Fruit fly (Drosophila melanogaster) whole organism, embryonic: ENCODE data around the gene Taf10.

Experiments used
- BtbVII ChIP-seq: fragments of 200-800 bp; sonication (Bioruptor generic); optimal IDR thresholded peaks from 3 replicates; lab custom pipeline; 2017; ENCODE audit warnings: missing biosample characterization, mild to moderate bottlenecking, missing genetic modification characterization
- CG10543 ChIP-seq: fragments of 200-800 bp; sonication (Bioruptor generic); optimal IDR thresholded peaks from 3 replicates; lab custom pipeline; 2017; ENCODE audit warnings: missing biosample characterization, mild to moderate bottlenecking, missing genetic modification characterization, moderate library complexity
- CG11456 ChIP-seq: fragments of 200-800 bp; sonication (Bioruptor generic); IDR thresholded peaks from 3 replicates; pipeline ENCODE4 v1.3.6; 2022; ENCODE audit warnings: missing biosample characterization, missing genetic modification characterization
- CG11560 ChIP-seq: fragments of 200-800 bp; sonication (Bioruptor generic); IDR thresholded peaks from 3 replicates; pipeline ENCODE4 v1.3.6; 2022; ENCODE audit warnings: missing biosample characterization, missing genetic modification characterization
- CG12236 ChIP-seq: fragments of 200-800 bp; sonication (Bioruptor generic); optimal IDR thresholded peaks from 2 replicates; lab custom pipeline; 2016; ENCODE audit warnings: missing biosample characterization, missing genetic modification characterization
- CG13624 ChIP-seq: fragments of 200-800 bp; sonication (Bioruptor generic); optimal IDR thresholded peaks from 2 replicates; lab custom pipeline; 2016; ENCODE audit warnings: missing biosample characterization, missing genetic modification characterization
- CG14050 ChIP-seq: fragments of 200-800 bp; sonication (Bioruptor generic); IDR thresholded peaks from 3 replicates; pipeline ENCODE4 v1.3.6; 2022; ENCODE audit warnings: missing biosample characterization, missing genetic modification characterization
- CG15073 ChIP-seq: fragments of 200-800 bp; sonication (Bioruptor generic); optimal IDR thresholded peaks from 2 replicates; lab custom pipeline; 2016; ENCODE audit warnings: missing biosample characterization, missing genetic modification characterization
- CG17186 ChIP-seq: fragments of 200-800 bp; sonication (Bioruptor generic); optimal IDR thresholded peaks from 3 replicates; lab custom pipeline; 2017; ENCODE audit warnings: missing biosample characterization, missing genetic modification reagents, missing genetic modification characterization
- CG1832 ChIP-seq: fragments of 200-800 bp; sonication (Bioruptor generic); optimal IDR thresholded peaks from 2 replicates; lab custom pipeline; 2017; ENCODE audit warnings: missing biosample characterization, mild to moderate bottlenecking, missing genetic modification characterization, inconsistent platforms
- CG3281 ChIP-seq: fragments of 200-800 bp; sonication (Bioruptor generic); optimal IDR thresholded peaks from 3 replicates; lab custom pipeline; 2017; ENCODE audit warnings: missing biosample characterization, mild to moderate bottlenecking, missing genetic modification characterization
- CG34224 ChIP-seq: fragments of 200-800 bp; sonication (Bioruptor generic); IDR thresholded peaks from 3 replicates; pipeline ENCODE4 v1.3.6; 2022; ENCODE audit warnings: missing biosample characterization, missing genetic modification characterization; ENCODE audit not compliant: partially characterized antibody
- CG4617 ChIP-seq: fragments of 200-800 bp; sonication (Bioruptor generic); optimal IDR thresholded peaks from 3 replicates; lab custom pipeline; 2016; ENCODE audit warnings: missing biosample characterization, missing genetic modification characterization, borderline replicate concordance
- CG7745 ChIP-seq: fragments of 200-800 bp; sonication (Bioruptor generic); optimal IDR thresholded peaks from 2 replicates; lab custom pipeline; 2018; ENCODE audit warnings: missing biosample characterization, mild to moderate bottlenecking, missing genetic modification characterization, moderate library complexity
- CG7987 ChIP-seq: fragments of 200-800 bp; sonication (Bioruptor generic); optimal IDR thresholded peaks from 2 replicates; lab custom pipeline; 2018; ENCODE audit warnings: missing biosample characterization, mild to moderate bottlenecking, missing genetic modification characterization, moderate library complexity
- CG8290 ChIP-seq, 3 experiments: fragments of 200-800 bp; sonication (Bioruptor generic); optimal IDR thresholded peaks; 2 replicates each; lab custom pipeline; 2016 to 2019; ENCODE audit warnings: missing biosample characterization in 3 of 3, missing genetic modification characterization in 3 of 3, mild to moderate bottlenecking in 2 of 3, moderate library complexity in 1 of 3
- Med ChIP-seq: fragments of 200-800 bp; sonication (Bioruptor generic); peaks from one replicate; lab custom pipeline; 2016; ENCODE audit warnings: missing biosample characterization, missing genetic modification characterization, mild to moderate bottlenecking, inconsistent platforms, moderate library complexity
- Oli ChIP-seq: fragments of 200-800 bp; sonication (Bioruptor generic); optimal IDR thresholded peaks from 2 replicates; lab custom pipeline; 2018; ENCODE audit warnings: missing biosample characterization, mild to moderate bottlenecking, missing genetic modification characterization, moderate library complexity
- Stat92E ChIP-seq, 3 experiments: fragments of >200 bp in 2 of 3; fragments of 200-800 bp in 1 of 3; sonication (Bioruptor generic) in 1 of 3; optimal IDR thresholded peaks; 2 replicates each; lab custom pipeline; 2017 to 2019; ENCODE audit warnings: missing biosample characterization in 3 of 3, missing genetic modification characterization in 3 of 3, mild to moderate bottlenecking in 1 of 3, moderate library complexity in 1 of 3
- az2 ChIP-seq: fragments of 200-800 bp; sonication (Bioruptor generic); optimal IDR thresholded peaks from 3 replicates; lab custom pipeline; 2016; ENCODE audit warnings: missing biosample characterization, missing genetic modification characterization
- bsh ChIP-seq, 2 experiments: fragments of 200-800 bp; sonication (Bioruptor generic); optimal IDR thresholded peaks; 2 replicates each; lab custom pipeline; 2017 to 2018; ENCODE audit warnings: mild to moderate bottlenecking in 2 of 2, missing biosample characterization in 2 of 2, missing genetic modification characterization in 2 of 2, moderate library complexity in 1 of 2
- chinmo ChIP-seq: fragments of 200-800 bp; sonication (Bioruptor generic); IDR thresholded peaks from 4 replicates; pipeline ENCODE4 v1.3.6; 2022; ENCODE audit warnings: missing biosample characterization, missing genetic modification characterization; ENCODE audit not compliant: partially characterized antibody
- chn ChIP-seq: fragments of 200-800 bp; sonication (Bioruptor generic); optimal IDR thresholded peaks from 2 replicates; lab custom pipeline; 2016; ENCODE audit warnings: missing biosample characterization, missing genetic modification characterization
- crol ChIP-seq: fragments of 200-800 bp; sonication (Bioruptor generic); IDR thresholded peaks from 2 replicates; pipeline ENCODE4 v1.3.6; 2022; ENCODE audit warnings: missing biosample characterization, missing genetic modification characterization
- cwo ChIP-seq: fragments of 200-800 bp; sonication (Bioruptor generic); optimal IDR thresholded peaks from 3 replicates; lab custom pipeline; 2017; ENCODE audit warnings: missing biosample characterization, missing genetic modification characterization, mild to moderate bottlenecking, moderate library complexity, missing genetic modification reagents
- esg ChIP-seq: fragments of 200-800 bp; sonication (Bioruptor generic); conservative IDR thresholded peaks from 2 replicates; pipeline ENCODE4 v1.3.6; 2022; ENCODE audit warnings: missing biosample characterization, missing genetic modification characterization
- ftz-f1 ChIP-seq: fragments of 200-800 bp; sonication (Bioruptor generic); optimal IDR thresholded peaks from 2 replicates; lab custom pipeline; 2016; ENCODE audit warnings: missing biosample characterization, missing genetic modification characterization
- fu2 ChIP-seq: fragments of 200-800 bp; sonication (Bioruptor generic); optimal IDR thresholded peaks from 2 replicates; lab custom pipeline; 2016; ENCODE audit warnings: missing biosample characterization, missing genetic modification characterization
- gro ChIP-seq: fragments of 200-800 bp; sonication (Bioruptor generic); optimal IDR thresholded peaks from 2 replicates; lab custom pipeline; 2016; ENCODE audit warnings: missing biosample characterization, missing genetic modification characterization
- gt ChIP-seq: fragments of 200-800 bp; sonication (Bioruptor generic); IDR thresholded peaks from 2 replicates; pipeline ENCODE4 v1.3.6; 2022; ENCODE audit warnings: missing biosample characterization, missing genetic modification characterization
- ham ChIP-seq: fragments of 200-800 bp; sonication (Bioruptor generic); IDR thresholded peaks from 2 replicates; pipeline ENCODE4 v1.3.6; 2022; ENCODE audit warnings: missing biosample characterization, missing genetic modification characterization
- lmd ChIP-seq: fragments of 200-800 bp; sonication (Bioruptor generic); IDR thresholded peaks from 2 replicates; pipeline ENCODE4 v1.3.6; 2022; ENCODE audit warnings: missing biosample characterization, missing genetic modification characterization
- nom ChIP-seq: fragments of 200-800 bp; sonication (Bioruptor generic); optimal IDR thresholded peaks from 2 replicates; lab custom pipeline; 2017; ENCODE audit warnings: missing biosample characterization, missing genetic modification characterization, mild to moderate bottlenecking, moderate library complexity, missing genetic modification reagents
- schlank ChIP-seq: fragments of 200-800 bp; sonication (Bioruptor generic); optimal IDR thresholded peaks from 2 replicates; lab custom pipeline; 2018; ENCODE audit warnings: missing biosample characterization, mild to moderate bottlenecking, missing genetic modification characterization
- so ChIP-seq: fragments of 200-800 bp; sonication (Bioruptor generic); IDR thresholded peaks from 3 replicates; pipeline ENCODE4 v1.3.6; 2022; ENCODE audit warnings: missing biosample characterization, missing genetic modification characterization
- sqz ChIP-seq: fragments of 200-800 bp; sonication (Bioruptor generic); optimal IDR thresholded peaks from 3 replicates; lab custom pipeline; 2018; ENCODE audit warnings: missing biosample characterization, mild to moderate bottlenecking, missing genetic modification characterization
- wek ChIP-seq: fragments of 200-800 bp; sonication (Bioruptor generic); optimal IDR thresholded peaks from 3 replicates; lab custom pipeline; 2018; ENCODE audit warnings: missing biosample characterization, mild to moderate bottlenecking, missing genetic modification characterization, moderate library complexity

Taf10 gene

dm6 chr2L:2804634-2805311 is 37.1 kb downstream of the Taf10 start, which contains the start of gene daw (continued):
- TF ChIP-seq wek (GFP tag; lab: Kevin White, UChicago), result no peak
- TF ChIP-seq CG13624 (GFP tag; lab: Kevin White, UChicago), result peak; percentile 81
- TF ChIP-seq CG11456 (GFP tag; lab: Robert Waterston, UW), result peak; percentile 21; the same call in 1 of the 3 replicates
- TF ChIP-seq CG34224 (GFP tag; lab: Robert Waterston, UW), result peak; percentile 13; the same call in 1 of the 3 replicates
- TF ChIP-seq gro (GFP tag; lab: Kevin White, UChicago), result peak; percentile 21
- TF ChIP-seq CG1832 (GFP tag; lab: Kevin White, UChicago), result peak; percentile 20
- peak; percentile 11 for TF ChIP-seq ftz-f1
- TF ChIP-seq fu2 (GFP tag; lab: Kevin White, UChicago), result no peak
- TF ChIP-seq sqz (GFP tag; lab: Kevin White, UChicago), result no peak
- no peak for TF ChIP-seq CG4617 (GFP tag; lab: Kevin White, UChicago)
- TF ChIP-seq az2 (GFP tag; lab: Kevin White, UChicago), result no peak
- peak; percentile 60 for TF ChIP-seq Med (GFP tag; lab: Kevin White, UChicago)
- TF ChIP-seq Stat92E (GFP tag; optimal IDR thresholded peaks at IDR 0.05; lab: Kevin White, UChicago), result no peak
- TF ChIP-seq crol (GFP tag; lab: Robert Waterston, UW), result peak; percentile 90
- 0 out of 2 replicates have a peak, but pooled peaks have one; percentile 20 for TF ChIP-seq ham (GFP tag; lab: Robert Waterston, UW)
- TF ChIP-seq esg, result no peak
- no peak for TF ChIP-seq CG8290 (GFP tag; optimal IDR thresholded peaks at IDR 0.05; lab: Kevin White, UChicago)
- TF ChIP-seq CG8290 (tag; optimal IDR thresholded peaks at IDR 0.05; lab: Kevin White, UChicago), result no peak
- TF ChIP-seq chn (GFP tag; lab: Kevin White, UChicago), result peak; percentile 21
- no peak for TF ChIP-seq CG7745 (tag; lab: Kevin White, UChicago)
- no peak for TF ChIP-seq CG17186
- TF ChIP-seq schlank, result no peak
- no peak for TF ChIP-seq Oli
- TF ChIP-seq so (GFP tag; lab: Robert Waterston, UW), result no peak
- peak; percentile 52 for TF ChIP-seq CG10543 (GFP tag; lab: Kevin White, UChicago)
- no peak for TF ChIP-seq CG14050

dm6 chr2L:2806190-2806763 is 38.6 kb downstream of the Taf10 start:
- TF ChIP-seq crol (GFP tag; lab: Robert Waterston, UW), result peak; percentile 39; the same call in 1 of the 2 replicates
- TF ChIP-seq BtbVII (GFP tag; lab: Kevin White, UChicago), result peak; percentile 13
- no peak for TF ChIP-seq CG12236 (GFP tag; lab: Kevin White, UChicago)
- TF ChIP-seq chinmo (GFP tag; lab: Robert Waterston, UW), result 0 out of 4 replicates have a peak, but pooled peaks have one; percentile 16
- TF ChIP-seq lmd (GFP tag; lab: Robert Waterston, UW), result no peak
- TF ChIP-seq cwo (GFP tag; lab: Kevin White, UChicago), result peak; percentile 38
- no peak for TF ChIP-seq CG15073 (GFP tag; lab: Kevin White, UChicago)
- no peak for TF ChIP-seq gt
- TF ChIP-seq nom (GFP tag; lab: Kevin White, UChicago), result peak; percentile 96
- peak in 1 of 2 experiments; percentile 63 for TF ChIP-seq bsh (GFP tag; optimal IDR thresholded peaks at IDR 0.05; lab: Kevin White, UChicago)
- 0 out of 3 replicates have a peak, but pooled peaks have one; percentile 26 for TF ChIP-seq CG11560 (tag; lab: Robert Waterston, UW)
- peak; percentile 87 for TF ChIP-seq CG7987
- TF ChIP-seq CG3281 (GFP tag; lab: Kevin White, UChicago), result no peak
